Worm (Caenorhabditis elegans) whole organism, young adult: Measurements from ENCODE around the gene oac-37.
A peak's percentile ranks its signal among the peaks of the same experiment; 100 is the strongest.

ENCODE experiments used
- F10E7.11 ChIP-seq: sonication (generic microtip); optimal IDR thresholded peaks from 2 replicates; lab custom pipeline; 2017; ENCODE audit warnings: mild to moderate bottlenecking, missing genetic modification characterization, moderate library complexity, missing compliant biosample characterization
- F22D6.2 ChIP-seq: sonication (generic microtip); optimal IDR thresholded peaks from 2 replicates; lab custom pipeline; 2016; ENCODE audit warnings: mild to moderate bottlenecking, missing genetic modification characterization, missing compliant biosample characterization
- F37B4.10 ChIP-seq: fragments of 200-800 bp; sonication (Bioruptor generic); IDR thresholded peaks from 2 replicates; pipeline ENCODE4 v1.3.6; 2022; ENCODE audit warnings: missing genetic modification characterization, missing compliant biosample characterization
- F49E8.2 ChIP-seq: sonication (generic microtip); optimal IDR thresholded peaks from 3 replicates; lab custom pipeline; 2017; ENCODE audit warnings: missing genetic modification characterization, mild to moderate bottlenecking, missing compliant biosample characterization, antibody characterized with exemption, moderate library complexity; ENCODE audit not compliant: insufficient read depth
- F57C9.4 ChIP-seq: sonication (generic microtip); optimal IDR thresholded peaks from 2 replicates; lab custom pipeline; 2017; ENCODE audit warnings: mild to moderate bottlenecking, missing genetic modification characterization, missing compliant biosample characterization
- K11D2.4 ChIP-seq: fragments of 200-800 bp; sonication (Bioruptor generic); IDR thresholded peaks from 2 replicates; pipeline ENCODE4 v1.3.6; 2022; ENCODE audit warnings: missing genetic modification reagents, missing genetic modification characterization, missing compliant biosample characterization
- K12H6.12 ChIP-seq: fragments of 200-800 bp; sonication (Bioruptor generic); optimal IDR thresholded peaks from 2 replicates; lab custom pipeline; 2018; ENCODE audit warnings: mild to moderate bottlenecking, missing genetic modification characterization, missing compliant biosample characterization
- Y53G8AR.9 ChIP-seq: fragments of 200-800 bp; sonication (Bioruptor generic); conservative IDR thresholded peaks from 2 replicates; pipeline ENCODE4 v1.3.6; 2022; ENCODE audit warnings: missing genetic modification reagents, missing genetic modification characterization, missing compliant biosample characterization
- Y56A3A.18 ChIP-seq: fragments of 200-800 bp; sonication (Bioruptor generic); IDR thresholded peaks from 2 replicates; pipeline ENCODE4 v1.3.6; 2022; ENCODE audit warnings: missing genetic modification reagents, missing genetic modification characterization, missing compliant biosample characterization
- Y79H2A.3 ChIP-seq: fragments of 200-800 bp; sonication (Bioruptor generic); conservative IDR thresholded peaks from 2 replicates; pipeline ENCODE4 v1.3.6; 2022; ENCODE audit warnings: missing genetic modification reagents, missing genetic modification characterization, missing compliant biosample characterization
- aptf-3 ChIP-seq: fragments of 200-800 bp; sonication (Bioruptor generic); IDR thresholded peaks from 2 replicates; pipeline ENCODE4 v1.3.6; 2022; ENCODE audit warnings: missing genetic modification characterization, missing compliant biosample characterization
- attf-3 ChIP-seq: fragments of 200-800 bp; sonication (Bioruptor generic); conservative IDR thresholded peaks from 2 replicates; pipeline ENCODE4 v1.3.6; 2022; ENCODE audit warnings: missing genetic modification reagents, missing genetic modification characterization, missing compliant biosample characterization
- attf-6 ChIP-seq: fragments of 200-800 bp; sonication (Bioruptor generic); IDR thresholded peaks from 2 replicates; pipeline ENCODE4 v1.3.6; 2022; ENCODE audit warnings: missing genetic modification reagents, missing genetic modification characterization, missing compliant biosample characterization
- ceh-79 ChIP-seq: sonication (generic microtip); optimal IDR thresholded peaks from 2 replicates; lab custom pipeline; 2017; ENCODE audit warnings: mild to moderate bottlenecking, missing genetic modification characterization, missing compliant biosample characterization
- dpl-1 ChIP-seq: fragments of 150-350 bp; optimal IDR thresholded peaks from 2 replicates; lab custom pipeline; 2014; ENCODE audit warnings: missing biosample characterization, missing genetic modification reagents, missing genetic modification characterization
- efl-1 ChIP-seq: fragments of 150-350 bp; optimal IDR thresholded peaks from 2 replicates; lab custom pipeline; 2014; ENCODE audit warnings: missing biosample characterization, missing genetic modification reagents, missing genetic modification characterization
- ekl-4 ChIP-seq: fragments of 200-800 bp; sonication (Bioruptor generic); IDR thresholded peaks from 2 replicates; pipeline ENCODE4 v1.3.6; 2022; ENCODE audit warnings: missing genetic modification reagents, missing genetic modification characterization, missing compliant biosample characterization
- fkh-3 ChIP-seq: sonication (generic microtip); optimal IDR thresholded peaks from 2 replicates; lab custom pipeline; 2016; ENCODE audit warnings: mild to moderate bottlenecking, missing genetic modification characterization, missing compliant biosample characterization
- hlh-12 ChIP-seq: sonication (generic microtip); optimal IDR thresholded peaks from 2 replicates; lab custom pipeline; 2016; ENCODE audit warnings: missing genetic modification characterization, missing compliant biosample characterization
- let-607 ChIP-seq, 2 experiments: fragments of 200-800 bp in 1 of 2; sonication (Bioruptor generic) in 1 of 2; sonication (generic microtip) in 1 of 2; optimal IDR thresholded peaks; 2 replicates each; lab custom pipeline; 2016 to 2018; ENCODE audit warnings: mild to moderate bottlenecking in 2 of 2, missing compliant biosample characterization in 2 of 2, missing genetic modification characterization in 2 of 2, moderate library complexity in 2 of 2, missing genotype in 1 of 2
- lin-40 ChIP-seq: sonication (generic microtip); optimal IDR thresholded peaks from 2 replicates; lab custom pipeline; 2016; ENCODE audit warnings: missing genetic modification characterization, mild to moderate bottlenecking, missing compliant biosample characterization, missing genotype, missing genetic modification reagents
- lsl-1 ChIP-seq: fragments of 200-800 bp; sonication (Bioruptor generic); optimal IDR thresholded peaks from 2 replicates; lab custom pipeline; 2018; ENCODE audit warnings: mild to moderate bottlenecking, missing genetic modification characterization, moderate library complexity, missing compliant biosample characterization
- madf-3 ChIP-seq: fragments of 200-800 bp; sonication (Bioruptor generic); IDR thresholded peaks from 2 replicates; pipeline ENCODE4 v1.3.6; 2022; ENCODE audit warnings: missing genetic modification reagents, missing genetic modification characterization, missing compliant biosample characterization
- madf-6 ChIP-seq: fragments of 200-800 bp; sonication (Bioruptor generic); IDR thresholded peaks from 2 replicates; pipeline ENCODE4 v1.3.6; 2022; ENCODE audit warnings: missing genetic modification reagents, missing genetic modification characterization, missing compliant biosample characterization
- nfya-1 ChIP-seq: sonication (generic microtip); optimal IDR thresholded peaks from 2 replicates; lab custom pipeline; 2017; ENCODE audit warnings: antibody characterized with exemption, missing compliant biosample characterization, missing genetic modification characterization, borderline replicate concordance; ENCODE audit not compliant: insufficient read depth
- nfya-2 ChIP-seq: fragments of 200-800 bp; sonication (Bioruptor generic); IDR thresholded peaks from 2 replicates; pipeline ENCODE4 v1.3.6; 2022; ENCODE audit warnings: missing genetic modification reagents, missing genetic modification characterization, missing compliant biosample characterization
- nhr-120 ChIP-seq: fragments of 200-800 bp; sonication (Bioruptor generic); IDR thresholded peaks from 2 replicates; pipeline ENCODE4 v1.3.6; 2022; ENCODE audit warnings: missing genetic modification characterization, missing compliant biosample characterization
- nhr-179 ChIP-seq: sonication (generic microtip); optimal IDR thresholded peaks from 2 replicates; lab custom pipeline; 2016; ENCODE audit warnings: mild to moderate bottlenecking, missing genetic modification characterization, missing compliant biosample characterization
- nhr-27 ChIP-seq: fragments of 200-800 bp; sonication (Bioruptor generic); optimal IDR thresholded peaks from 2 replicates; lab custom pipeline; 2018; ENCODE audit warnings: mild to moderate bottlenecking, missing genetic modification characterization, moderate library complexity, missing compliant biosample characterization
- nhr-90 ChIP-seq: sonication (generic microtip); optimal IDR thresholded peaks from 2 replicates; lab custom pipeline; 2016; ENCODE audit warnings: missing genotype, mild to moderate bottlenecking, missing genetic modification characterization, missing compliant biosample characterization
- pha-4 ChIP-seq: fragments of 150-350 bp; sonication (generic microtip); optimal IDR thresholded peaks from 2 replicates; lab custom pipeline; 2014; ENCODE audit warnings: missing biosample characterization, missing genetic modification reagents, missing genetic modification characterization
- rec-8 ChIP-seq, 2 experiments: sonication (generic microtip); optimal IDR thresholded peaks; 2 replicates each; lab custom pipeline; 2016; ENCODE audit warnings: mild to moderate bottlenecking in 2 of 2, missing genetic modification characterization in 2 of 2, missing genetic modification reagents in 2 of 2, missing genotype in 2 of 2, missing biosample characterization in 1 of 2, missing compliant biosample characterization in 1 of 2, moderate library complexity in 1 of 2
- repo-1 ChIP-seq: sonication (generic microtip); optimal IDR thresholded peaks from 2 replicates; lab custom pipeline; 2017; ENCODE audit warnings: mild to moderate bottlenecking, missing genetic modification characterization, missing compliant biosample characterization
- rpc-1 ChIP-seq, 2 experiments: fragments of 150-350 bp in 1 of 2; sonication (generic microtip) in 1 of 2; optimal IDR thresholded peaks; 2 replicates each; lab custom pipeline; 2014 to 2018; ENCODE audit warnings: missing biosample characterization in 1 of 2, missing genetic modification characterization in 1 of 2, missing genetic modification reagents in 1 of 2, missing genotype in 1 of 2
- snpc-4 ChIP-seq, 5 experiments: fragments of 150-350 bp in 1 of 5; sonication (generic microtip) in 4 of 5; optimal IDR thresholded peaks; 2 replicates each; lab custom pipeline; 2014 to 2018; ENCODE audit warnings: missing genetic modification characterization in 5 of 5, missing biosample characterization in 3 of 5, antibody characterized with exemption in 2 of 5, mild to moderate bottlenecking in 2 of 5, missing compliant biosample characterization in 2 of 5, missing genotype in 2 of 5, moderate library complexity in 2 of 5, missing genetic modification reagents in 1 of 5
- tbx-9 ChIP-seq: sonication (generic microtip); optimal IDR thresholded peaks from 2 replicates; lab custom pipeline; 2016; ENCODE audit warnings: borderline replicate concordance, missing genetic modification characterization, inconsistent platforms, missing compliant biosample characterization
- unc-62 ChIP-seq: fragments of 150-350 bp; optimal IDR thresholded peaks from 2 replicates; lab custom pipeline; 2014; ENCODE audit warnings: missing biosample characterization, missing genetic modification reagents, missing genetic modification characterization
- zfh-2 ChIP-seq: fragments of 200-800 bp; sonication (Bioruptor generic); conservative IDR thresholded peaks from 2 replicates; pipeline ENCODE4 v1.3.6; 2022; ENCODE audit warnings: missing genetic modification reagents, missing genetic modification characterization, missing compliant biosample characterization
- ztf-22 ChIP-seq: fragments of 200-800 bp; sonication (Bioruptor generic); optimal IDR thresholded peaks from 2 replicates; lab custom pipeline; 2018; ENCODE audit warnings: mild to moderate bottlenecking, missing genetic modification characterization, moderate library complexity, missing compliant biosample characterization
- ztf-28 ChIP-seq: fragments of 200-800 bp; sonication (Bioruptor generic); IDR thresholded peaks from 2 replicates; pipeline ENCODE4 v1.3.6; 2022; ENCODE audit warnings: missing genetic modification reagents, missing genetic modification characterization, missing compliant biosample characterization
- ztf-6 ChIP-seq: fragments of 200-800 bp; sonication (Bioruptor generic); IDR thresholded peaks from 2 replicates; pipeline ENCODE4 v1.3.6; 2022; ENCODE audit warnings: missing genetic modification reagents, missing genetic modification characterization, missing compliant biosample characterization

The oac-37 gene

DNA sequence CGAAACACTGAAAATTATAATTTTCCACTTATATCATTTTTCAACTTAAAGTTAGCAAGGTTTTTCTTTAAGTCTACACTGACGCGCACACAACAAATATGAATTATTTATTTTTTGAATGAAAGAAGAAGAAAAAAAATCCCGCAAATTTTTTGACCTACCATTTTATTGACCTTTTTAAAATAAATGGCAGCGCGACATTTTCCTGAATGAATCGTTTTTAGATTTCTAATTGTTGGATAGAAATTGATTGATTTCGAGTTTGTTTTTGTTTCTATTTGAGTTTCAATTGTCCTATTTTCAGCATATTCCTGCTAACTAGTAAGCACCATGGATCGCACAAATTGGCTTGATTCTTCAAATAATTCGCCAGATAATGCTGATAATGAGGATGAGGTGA lies 47.5 kb downstream of the oac-37 start, which contains the start of gene K01G12.3:
Gene K01G12.3, plus strand, starts transcription at position 301 of the 400 bp plus-strand sequence.
- TF ChIP-seq unc-62 (GFP tag; lab: Kevin White, UChicago) (no peak), Y56A3A.18 (GFP tag; lab: Robert Waterston, UW) (no peak), ztf-28 (no peak), F57C9.4 (tag; lab: Kevin White, UChicago) (no peak), nhr-179 (tag; lab: Kevin White, UChicago) (no peak), K11D2.4 (GFP tag; lab: Robert Waterston, UW) (no peak), ztf-6 (GFP tag; lab: Robert Waterston, UW) (no peak), F10E7.11 (tag; lab: Kevin White, UChicago) (no peak), F22D6.2 (no peak), K12H6.12 (no peak), repo-1 (tag; lab: Kevin White, UChicago) (no peak)

DNA sequence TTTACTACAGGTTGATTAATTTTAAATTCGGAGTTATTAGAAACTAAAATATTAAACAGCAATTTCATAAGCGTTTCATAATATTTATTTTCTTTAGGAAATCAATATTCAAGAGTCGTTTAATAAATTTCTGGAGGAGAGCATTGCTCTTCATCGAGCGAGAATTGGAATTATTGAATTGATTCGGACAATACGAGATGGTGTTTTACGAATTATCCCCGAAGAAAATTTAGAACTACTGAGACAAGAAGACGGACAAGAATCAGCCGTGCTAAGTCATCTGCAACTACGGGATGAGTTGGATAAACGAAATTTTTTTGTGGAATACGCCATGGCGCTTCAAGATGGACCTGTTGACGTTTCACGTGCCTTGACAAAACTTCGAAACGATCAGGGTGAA lies 48.6 kb downstream of the oac-37 start:
- TF ChIP-seq nhr-120 (no peak), madf-3 (GFP tag; lab: Robert Waterston, UW) (no peak), rec-8 (tag; optimal IDR thresholded peaks at IDR 0.05; lab: Kevin White, UChicago) (no peak), rpc-1 (optimal IDR thresholded peaks at IDR 0.05; lab: Kevin White, UChicago) (no peak), rpc-1 (tag; optimal IDR thresholded peaks at IDR 0.05; lab: Kevin White, UChicago) (no peak), dpl-1 (no peak), tbx-9 (no peak), Y79H2A.3 (GFP tag; lab: Robert Waterston, UW) (no peak), F49E8.2 (tag; lab: Kevin White, UChicago) (no peak), ztf-28 (no peak), nhr-90 (tag; lab: Kevin White, UChicago) (no peak), ekl-4 (GFP tag; lab: Robert Waterston, UW) (no peak), let-607 (tag; optimal IDR thresholded peaks at IDR 0.05; lab: Kevin White, UChicago) (no peak), pha-4 (tag; lab: Kevin White, UChicago) (no peak), nhr-27 (no peak), aptf-3 (GFP tag; lab: Robert Waterston, UW) (no peak), attf-6 (GFP tag; lab: Robert Waterston, UW) (no peak), nfya-2 (GFP tag; lab: Robert Waterston, UW) (no peak), nfya-1 (tag; lab: Kevin White, UChicago) (no peak), lsl-1 (GFP tag; lab: Kevin White, UChicago) (no peak)

DNA sequence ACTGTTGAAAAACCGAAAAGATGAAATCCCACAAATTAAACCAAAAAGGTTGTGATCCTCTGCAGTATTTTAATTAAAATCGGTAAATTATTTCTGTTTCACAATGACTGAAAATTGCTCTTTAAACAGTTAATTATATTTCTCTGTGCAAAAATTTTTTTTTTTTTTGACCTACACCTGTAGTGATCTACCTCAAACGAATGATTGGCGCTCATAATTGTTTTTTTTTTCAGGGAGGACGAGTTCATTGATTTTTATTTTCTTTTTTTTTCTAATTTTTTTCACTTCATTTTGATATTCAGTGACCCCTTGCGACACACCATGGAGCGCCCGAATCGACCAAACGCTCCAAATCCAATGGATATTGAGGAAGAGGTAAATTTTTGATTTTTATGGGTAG lies 50.5 kb downstream of the oac-37 start, which contains the start of gene F02H6.2:
Gene F02H6.2, plus strand, starts transcription at position 301 of the 400 bp plus-strand sequence.
- no peak for TF ChIP-seq ztf-22 (GFP tag; lab: Kevin White, UChicago)
- TF ChIP-seq madf-6 (GFP tag; lab: Robert Waterston, UW) = peak; percentile 49; the same call in 1 of the 2 replicates
- TF ChIP-seq ztf-28 = no peak
- TF ChIP-seq lin-40 (tag; lab: Kevin White, UChicago) = no peak
- no peak for TF ChIP-seq Y53G8AR.9 (GFP tag; lab: Robert Waterston, UW)
- TF ChIP-seq dpl-1 = peak; percentile 15
- TF ChIP-seq snpc-4 (GFP tag; optimal IDR thresholded peaks at IDR 0.05; lab: Kevin White, UChicago) = no peak
- peak in 1 of 4 experiments; percentile 29 for TF ChIP-seq snpc-4 (tag; optimal IDR thresholded peaks at IDR 0.05; lab: Kevin White, UChicago)
- TF ChIP-seq zfh-2 (GFP tag; lab: Robert Waterston, UW) = no peak
- TF ChIP-seq hlh-12 (tag; lab: Kevin White, UChicago) = no peak
- no peak for TF ChIP-seq F37B4.10 (GFP tag; lab: Robert Waterston, UW)
- TF ChIP-seq F57C9.4 (tag; lab: Kevin White, UChicago) = no peak
- TF ChIP-seq efl-1 = peak; percentile 49
- TF ChIP-seq ceh-79 (tag; lab: Kevin White, UChicago) = no peak
- no peak for TF ChIP-seq attf-3 (GFP tag; lab: Robert Waterston, UW)
- no peak for TF ChIP-seq F49E8.2 (tag; lab: Kevin White, UChicago)
- TF ChIP-seq attf-6 (GFP tag; lab: Robert Waterston, UW) = no peak
- TF ChIP-seq fkh-3 (tag; lab: Kevin White, UChicago) = no peak
- TF ChIP-seq aptf-3 (GFP tag; lab: Robert Waterston, UW) = no peak
